Worm (Caenorhabditis elegans) whole organism, L1 larva: Measurements from ENCODE around the gene F14H8.4.

Experiments
- C04F5.9 ChIP-seq: sonication (generic microtip); optimal IDR thresholded peaks from 2 replicates; lab custom pipeline; 2016; ENCODE audit warnings: missing genetic modification characterization, missing compliant biosample characterization
- C16A3.4 ChIP-seq: fragments of 150-350 bp; optimal IDR thresholded peaks from 2 replicates; lab custom pipeline; 2014; ENCODE audit warnings: missing biosample characterization, missing genetic modification characterization
- F16B12.6 ChIP-seq: fragments of 150-350 bp; optimal IDR thresholded peaks from 2 replicates; lab custom pipeline; 2014; ENCODE audit warnings: missing biosample characterization, missing genetic modification characterization
- aha-1 ChIP-seq: fragments of 150-350 bp; optimal IDR thresholded peaks from 2 replicates; lab custom pipeline; 2014; ENCODE audit warnings: missing biosample characterization, missing genetic modification characterization
- alr-1 ChIP-seq: fragments of 200-800 bp; sonication (Bioruptor generic); optimal IDR thresholded peaks from 2 replicates; lab custom pipeline; 2018; ENCODE audit warnings: borderline replicate concordance, mild to moderate bottlenecking, missing genetic modification characterization, missing compliant biosample characterization
- ceh-63 ChIP-seq: fragments of 200-800 bp; sonication (Bioruptor generic); optimal IDR thresholded peaks from 2 replicates; lab custom pipeline; 2018; ENCODE audit warnings: mild to moderate bottlenecking, missing genetic modification characterization, missing compliant biosample characterization
- ceh-8 ChIP-seq: fragments of 200-800 bp; sonication (Bioruptor generic); optimal IDR thresholded peaks from 2 replicates; lab custom pipeline; 2018; ENCODE audit warnings: mild to moderate bottlenecking, missing genetic modification characterization, moderate library complexity, missing compliant biosample characterization
- ceh-82 ChIP-seq, 3 experiments: fragments of 150-350 bp in 1 of 3; sonication (generic microtip) in 2 of 3; optimal IDR thresholded peaks; 2 replicates each; lab custom pipeline; 2014 to 2017; ENCODE audit warnings: missing biosample characterization in 3 of 3, missing genetic modification characterization in 3 of 3
- ceh-88 ChIP-seq: fragments of 200-800 bp; sonication (Bioruptor generic); IDR thresholded peaks from 2 replicates; pipeline ENCODE4 v1.3.6; 2022; ENCODE audit warnings: missing genetic modification characterization, missing compliant biosample characterization
- dpl-1 ChIP-seq, 3 experiments: fragments of 150-350 bp in 2 of 3; sonication (generic microtip) in 1 of 3; optimal IDR thresholded peaks; 2 replicates each; lab custom pipeline; 2014 to 2017; ENCODE audit warnings: missing biosample characterization in 3 of 3, missing genetic modification characterization in 3 of 3, missing genetic modification reagents in 3 of 3
- efl-1 ChIP-seq, 4 experiments: fragments of 150-350 bp; optimal IDR thresholded peaks in 3 of 4; peaks in 1 of 4; 1 replicate in 1 of 4; 2 replicates in 3 of 4; lab custom pipeline; 2014; ENCODE audit warnings: missing biosample characterization in 2 of 4, missing genetic modification characterization in 2 of 4, missing genetic modification reagents in 2 of 4
- elt-2 ChIP-seq: sonication (generic microtip); optimal IDR thresholded peaks from 2 replicates; lab custom pipeline; 2016; ENCODE audit warnings: missing genetic modification characterization, mild to moderate bottlenecking, inconsistent platforms, missing compliant biosample characterization, missing genetic modification reagents
- elt-3 ChIP-seq, 6 experiments: fragments of 150-350 bp in 1 of 6; sonication (generic microtip); optimal IDR thresholded peaks; 2 replicates each; lab custom pipeline; 2017 to 2018; ENCODE audit warnings: missing biosample characterization in 6 of 6, missing genetic modification characterization in 6 of 6, inconsistent platforms in 1 of 6
- ets-5 ChIP-seq: fragments of 200-800 bp; sonication (Bioruptor generic); IDR thresholded peaks from 2 replicates; pipeline ENCODE4 v1.3.6; 2022; ENCODE audit warnings: missing genetic modification characterization, missing compliant biosample characterization
- grh-1 ChIP-seq: fragments of 200-800 bp; sonication (Bioruptor generic); IDR thresholded peaks from 2 replicates; pipeline ENCODE4 v1.3.6; 2022; ENCODE audit warnings: missing genetic modification reagents, missing genetic modification characterization, missing compliant biosample characterization
- hlh-17 ChIP-seq: fragments of 200-800 bp; sonication (Bioruptor generic); optimal IDR thresholded peaks from 2 replicates; lab custom pipeline; 2018; ENCODE audit warnings: missing genetic modification characterization, mild to moderate bottlenecking, missing compliant biosample characterization, moderate library complexity, borderline replicate concordance
- jun-1 ChIP-seq: fragments of 150-350 bp; optimal IDR thresholded peaks from 2 replicates; lab custom pipeline; 2014; ENCODE audit warnings: missing biosample characterization, missing genetic modification reagents, missing genetic modification characterization
- lin-13 ChIP-seq: fragments of 150-350 bp; optimal IDR thresholded peaks from 2 replicates; lab custom pipeline; 2014; ENCODE audit warnings: missing biosample characterization, missing genetic modification reagents, missing genetic modification characterization
- lin-14 ChIP-seq: fragments of 200-800 bp; sonication (Bioruptor generic); optimal IDR thresholded peaks from 2 replicates; lab custom pipeline; 2018; ENCODE audit warnings: mild to moderate bottlenecking, missing genetic modification characterization, moderate library complexity, missing compliant biosample characterization
- lin-15B ChIP-seq: fragments of 150-350 bp; sonication (generic microtip); optimal IDR thresholded peaks from 3 replicates; lab custom pipeline; 2014; ENCODE audit warnings: missing biosample characterization, missing genetic modification characterization
- lin-35 ChIP-seq, 2 experiments: fragments of 150-350 bp; optimal IDR thresholded peaks; 2 replicates each; lab custom pipeline; 2014; ENCODE audit warnings: missing biosample characterization in 2 of 2, missing genetic modification characterization in 2 of 2, missing genetic modification reagents in 2 of 2
- lir-3 ChIP-seq: sonication (generic microtip); optimal IDR thresholded peaks from 2 replicates; lab custom pipeline; 2016; ENCODE audit warnings: mild to moderate bottlenecking, missing genetic modification characterization, moderate library complexity, missing compliant biosample characterization; ENCODE audit not compliant: poor library complexity
- lsy-2 ChIP-seq, 2 experiments: fragments of 150-350 bp; optimal IDR thresholded peaks; 2 replicates each; lab custom pipeline; 2014; ENCODE audit warnings: missing biosample characterization in 2 of 2, missing genetic modification characterization in 2 of 2
- mef-2 ChIP-seq: fragments of 150-350 bp; optimal IDR thresholded peaks from 2 replicates; lab custom pipeline; 2014; ENCODE audit warnings: missing biosample characterization, missing genetic modification characterization
- nhr-77 ChIP-seq: fragments of 150-350 bp; optimal IDR thresholded peaks from 2 replicates; lab custom pipeline; 2014; ENCODE audit warnings: missing biosample characterization, missing genetic modification characterization
- nhr-85 ChIP-seq: sonication (generic microtip); peaks from one replicate; lab custom pipeline; 2016; ENCODE audit warnings: missing genetic modification characterization, inconsistent platforms, missing compliant biosample characterization
- pag-3 ChIP-seq: sonication (generic microtip); optimal IDR thresholded peaks from 2 replicates; lab custom pipeline; 2017; ENCODE audit warnings: missing genetic modification characterization, mild to moderate bottlenecking, missing compliant biosample characterization, antibody characterized with exemption, borderline replicate concordance; ENCODE audit not compliant: insufficient read depth
- rnt-1 ChIP-seq: sonication (generic microtip); optimal IDR thresholded peaks from 2 replicates; lab custom pipeline; 2016; ENCODE audit warnings: mild to moderate bottlenecking, missing genetic modification characterization, moderate library complexity, missing compliant biosample characterization
- skn-1 ChIP-seq: fragments of 150-350 bp; optimal IDR thresholded peaks from 2 replicates; lab custom pipeline; 2014; ENCODE audit warnings: missing biosample characterization, missing genetic modification characterization
- tbx-2 ChIP-seq: sonication (generic microtip); optimal IDR thresholded peaks from 2 replicates; lab custom pipeline; 2016; ENCODE audit warnings: missing genetic modification characterization, missing compliant biosample characterization
- tlp-1 ChIP-seq: fragments of 150-350 bp; optimal IDR thresholded peaks from 2 replicates; lab custom pipeline; 2014; ENCODE audit warnings: missing biosample characterization, missing genetic modification characterization
- unc-30 ChIP-seq: sonication (generic microtip); optimal IDR thresholded peaks from 2 replicates; lab custom pipeline; 2017; ENCODE audit warnings: missing biosample characterization, missing genetic modification characterization
- unc-62 ChIP-seq: fragments of 150-350 bp; optimal IDR thresholded peaks from 2 replicates; lab custom pipeline; 2014; ENCODE audit warnings: missing biosample characterization, missing genetic modification reagents, missing genetic modification characterization
- unc-86 ChIP-seq: sonication (generic microtip); optimal IDR thresholded peaks from 2 replicates; lab custom pipeline; 2016; ENCODE audit warnings: missing genetic modification characterization, missing compliant biosample characterization
- unc-98 ChIP-seq: fragments of 200-800 bp; sonication (Bioruptor generic); IDR thresholded peaks from 2 replicates; pipeline ENCODE4 v1.3.6; 2022; ENCODE audit warnings: missing genetic modification characterization, missing compliant biosample characterization
- ztf-11 ChIP-seq, 2 experiments: sonication (generic microtip); optimal IDR thresholded peaks; 2 replicates each; lab custom pipeline; 2016 to 2017; ENCODE audit warnings: missing genetic modification characterization in 2 of 2, missing biosample characterization in 1 of 2, missing compliant biosample characterization in 1 of 2

F14H8.4 gene

ce11 chrV:15065068-15065744, 41.6 kb downstream of the F14H8.4 start, which contains the start of gene C25D7.9 (continued):
- TF ChIP-seq lir-3 (tag; lab: Kevin White, UChicago): no peak

- no peak for TF ChIP-seq dpl-1 (GFP tag; optimal IDR thresholded peaks at IDR 0.05; lab: Kevin White, UChicago)
- no peak for TF ChIP-seq lin-15B
- no peak for TF ChIP-seq unc-30 (tag; lab: Kevin White, UChicago)
- TF ChIP-seq efl-1 (optimal IDR thresholded peaks at IDR 0.05; lab: Kevin White, UChicago): no peak
- TF ChIP-seq efl-1 (GFP tag; optimal IDR thresholded peaks at IDR 0.05 in 1 of 2; lab: Kevin White, UChicago): peak in 1 of 2 experiments; percentile 13
- no peak for TF ChIP-seq alr-1
- no peak for TF ChIP-seq rnt-1 (tag; lab: Kevin White, UChicago)
Observed at ce11 chrV:15065837-15066348, 42.2 kb downstream of the F14H8.4 start, which contains the start of gene otub-1. Gene otub-1, plus strand, starts transcription at chrV:15066298.

ce11 chrV:15067165-15067564, 43.5 kb downstream of the F14H8.4 start, which contains the start of gene C25D7.10:
Gene C25D7.10, plus strand, starts transcription at chrV:15067465.
- TF ChIP-seq ztf-11 (tag; optimal IDR thresholded peaks at IDR 0.05; lab: Kevin White, UChicago): no peak
- TF ChIP-seq ceh-88 (GFP tag; lab: Robert Waterston, UW): no peak
- no peak for TF ChIP-seq unc-62
- TF ChIP-seq nhr-77: no peak
- TF ChIP-seq tbx-2 (tag; lab: Kevin White, UChicago): no peak

- no peak for TF ChIP-seq efl-1 (optimal IDR thresholded peaks at IDR 0.05; lab: Kevin White, UChicago)
- TF ChIP-seq efl-1 (GFP tag; optimal IDR thresholded peaks at IDR 0.05 in 1 of 2; lab: Kevin White, UChicago): peak in 1 of 2 experiments; percentile 24
- TF ChIP-seq elt-2 (tag; lab: Kevin White, UChicago): no peak
Observed at ce11 chrV:15068378-15068777, 44.7 kb downstream of the F14H8.4 start, which contains the start of gene dnj-3. Gene dnj-3, plus strand, starts transcription at chrV:15068678.

- TF ChIP-seq skn-1 (tag; lab: Kevin White, UChicago) (no peak), lin-14 (GFP tag; lab: Kevin White, UChicago) (peak; percentile 3), lsy-2 (tag; optimal IDR thresholded peaks at IDR 0.05; lab: Kevin White, UChicago) (peak in 1 of 2 experiments; percentile 73), hlh-17 (no peak)
Observed at ce11 chrV:15069435-15069985, 45.9 kb downstream of the F14H8.4 start.

- TF ChIP-seq ztf-11 (tag; optimal IDR thresholded peaks at IDR 0.05; lab: Kevin White, UChicago) (peak in 1 of 2 experiments; percentile 58), grh-1 (GFP tag; lab: Robert Waterston, UW) (no peak), ceh-63 (GFP tag; lab: Kevin White, UChicago) (no peak), pag-3 (no peak), tlp-1 (tag; lab: Kevin White, UChicago) (no peak), lin-14 (GFP tag; lab: Kevin White, UChicago) (peak; percentile 99), ceh-82 (tag; optimal IDR thresholded peaks at IDR 0.05; lab: Kevin White, UChicago) (peak; percentile 49 to 84 (median 70)), unc-30 (tag; lab: Kevin White, UChicago) (no peak), ets-5 (no peak), skn-1 (tag; lab: Kevin White, UChicago) (peak; percentile 20), nhr-85 (peak; percentile 88), C16A3.4 (tag; lab: Kevin White, UChicago) (peak; percentile 66), lir-3 (tag; lab: Kevin White, UChicago) (peak; percentile 81), F16B12.6 (tag; lab: Kevin White, UChicago) (peak; percentile 12), lin-13 (peak; percentile 62), ceh-8 (GFP tag; lab: Kevin White, UChicago) (peak; percentile 58), unc-98 (GFP tag; lab: Robert Waterston, UW) (no peak), C04F5.9 (tag; lab: Kevin White, UChicago) (no peak), elt-3 (tag; optimal IDR thresholded peaks at IDR 0.05; lab: Kevin White, UChicago) (no peak), lin-35 (GFP tag; optimal IDR thresholded peaks at IDR 0.05; lab: Kevin White, UChicago) (peak; percentile 38 to 70), jun-1 (tag; lab: Kevin White, UChicago) (peak; percentile 81), aha-1 (tag; lab: Kevin White, UChicago) (peak; percentile 7), mef-2 (tag; lab: Kevin White, UChicago) (peak; percentile 55), unc-86 (peak; percentile 92)
Observed at ce11 chrV:15071015-15071810, 47.6 kb downstream of the F14H8.4 start, which contains the start of gene unc-76. Gene unc-76, plus strand, starts transcription at chrV:15071760.
